Worm (Caenorhabditis elegans): Measurements from ENCODE around the gene trcs-1.

Gene trcs-1

DNA sequence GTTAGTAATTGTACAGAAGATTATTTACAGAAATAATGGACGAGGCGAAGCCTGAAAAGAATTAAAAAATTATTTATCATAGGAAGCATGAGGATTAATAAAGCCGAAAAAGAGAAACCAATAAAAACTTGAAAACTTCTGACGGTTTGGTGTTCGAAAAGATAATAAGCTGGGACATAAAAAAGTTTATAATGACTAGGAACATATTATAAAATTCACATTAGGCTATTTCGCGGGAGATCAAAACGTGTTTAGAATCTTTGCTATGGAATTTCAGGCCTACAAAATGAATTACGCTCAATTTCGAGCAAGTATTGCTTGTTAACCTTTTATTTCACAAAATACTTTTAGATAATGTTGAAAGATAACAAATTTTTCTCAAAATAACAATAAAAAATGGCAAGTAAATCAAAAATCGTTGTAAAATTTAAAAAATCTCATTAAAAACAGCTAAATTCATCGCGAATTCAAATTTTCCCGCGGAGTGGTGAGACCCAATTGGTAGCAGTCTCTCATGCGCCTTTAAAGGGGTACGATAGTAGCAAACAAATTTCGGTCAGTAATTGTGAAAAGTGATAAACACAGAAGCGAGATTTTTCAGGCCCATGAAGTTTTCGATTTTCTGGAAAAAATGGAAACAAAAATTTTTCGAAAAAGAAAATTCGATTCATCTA lies at the start of gene trcs-1:
Gene trcs-1 (minus strand): TSS at position 51 of the 674 bp plus-strand sequence.
- TF ChIP-seq ceh-16 (tag; optimal IDR thresholded peaks at IDR 0.05) = no peak
- TF ChIP-seq egl-27 (tag; optimal IDR thresholded peaks at IDR 0.05) = no peak
- no peak for TF ChIP-seq ztf-4 (tag; optimal IDR thresholded peaks at IDR 0.05)
- TF ChIP-seq zag-1 (tag; optimal IDR thresholded peaks at IDR 0.05) = no peak
- TF ChIP-seq ztf-1 (GFP tag; conservative IDR thresholded peaks at IDR 0.05) = no peak

DNA sequence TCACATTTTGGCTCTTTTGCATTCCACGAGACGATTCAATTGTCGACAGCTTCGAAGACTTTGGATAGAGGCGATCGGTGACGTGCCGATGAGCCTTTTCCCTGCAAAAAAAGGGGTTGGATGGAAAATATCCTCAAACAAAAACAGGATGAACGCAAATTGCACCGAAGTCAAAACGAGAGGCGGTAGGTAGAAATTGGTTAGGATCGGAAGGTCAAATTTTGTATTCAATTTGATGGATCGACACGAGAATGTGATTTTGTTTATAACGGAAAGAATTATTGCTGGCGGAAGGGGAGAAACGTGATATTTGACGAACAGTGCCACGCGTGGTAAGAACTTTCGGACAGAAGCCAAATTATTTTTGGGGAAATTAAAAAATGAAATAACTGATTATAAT lies 46.2 kb upstream of the trcs-1 start, which contains the start of gene mca-1:
Gene mca-1 (minus strand): TSS at position 101 of the 400 bp plus-strand sequence.
- TF ChIP-seq ztf-4 (tag; optimal IDR thresholded peaks at IDR 0.05) (no peak), ama-1 (optimal IDR thresholded peaks at IDR 0.05) (no peak), mbf-1 (tag; optimal IDR thresholded peaks at IDR 0.05) (no peak), sma-9 (GFP tag; optimal IDR thresholded peaks at IDR 0.05) (no peak), sma-9 (tag; optimal IDR thresholded peaks at IDR 0.05) (no peak), nhr-23 (tag; optimal IDR thresholded peaks at IDR 0.05) (no peak), nhr-237 (tag; optimal IDR thresholded peaks at IDR 0.05) (no peak)

- TF ChIP-seq nhr-237 (tag; optimal IDR thresholded peaks at IDR 0.05) (no peak), sma-3 (GFP tag; optimal IDR thresholded peaks at IDR 0.05) (peak; percentile 62), blmp-1 (tag; optimal IDR thresholded peaks at IDR 0.05; ENCODE audit: insufficient read depth) (peak; percentile 54)
Measured at ce11 chrIV:9633889-9634288, 45.3 kb upstream of the trcs-1 start.

ce11 chrIV:9632966-9633494 lies 44.4 kb upstream of the trcs-1 start:
- peak; percentile 4 for TF ChIP-seq nhr-25 (tag; optimal IDR thresholded peaks at IDR 0.05)
- TF ChIP-seq sma-3 (GFP tag; optimal IDR thresholded peaks at IDR 0.05) = peak; percentile 15
- peak; percentile 53 for TF ChIP-seq sma-9 (GFP tag; optimal IDR thresholded peaks at IDR 0.05)
- TF ChIP-seq sma-9 (tag; optimal IDR thresholded peaks at IDR 0.05) = no peak
- TF ChIP-seq mbf-1 (tag; optimal IDR thresholded peaks at IDR 0.05) = no peak

DNA sequence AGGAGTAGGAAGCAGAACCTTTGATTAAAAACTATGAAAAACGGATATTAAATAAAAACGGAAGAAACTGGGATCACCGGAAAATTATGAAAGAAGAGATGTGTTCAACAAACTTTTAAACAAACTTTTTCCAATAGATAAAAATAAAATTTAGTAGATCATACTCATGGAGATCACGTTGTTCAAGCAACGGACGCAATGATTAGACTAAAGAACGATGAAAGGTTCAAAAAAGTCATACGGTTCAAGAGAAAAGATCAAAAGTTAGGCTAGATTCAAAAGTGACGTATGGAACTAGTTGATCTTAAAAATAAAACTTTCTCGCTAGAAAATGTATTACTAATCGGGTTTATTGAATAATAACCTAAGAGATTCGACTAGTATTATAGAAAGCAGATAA lies 43.5 kb upstream of the trcs-1 start:
- TF ChIP-seq sma-9 (GFP tag; optimal IDR thresholded peaks at IDR 0.05) (peak; percentile 58), sma-9 (tag; optimal IDR thresholded peaks at IDR 0.05) (no peak), nhr-21 (tag; optimal IDR thresholded peaks at IDR 0.05) (peak; percentile 28), nhr-25 (tag; optimal IDR thresholded peaks at IDR 0.05) (no peak), blmp-1 (tag; optimal IDR thresholded peaks at IDR 0.05; ENCODE audit: insufficient read depth) (peak; percentile 40)

DNA sequence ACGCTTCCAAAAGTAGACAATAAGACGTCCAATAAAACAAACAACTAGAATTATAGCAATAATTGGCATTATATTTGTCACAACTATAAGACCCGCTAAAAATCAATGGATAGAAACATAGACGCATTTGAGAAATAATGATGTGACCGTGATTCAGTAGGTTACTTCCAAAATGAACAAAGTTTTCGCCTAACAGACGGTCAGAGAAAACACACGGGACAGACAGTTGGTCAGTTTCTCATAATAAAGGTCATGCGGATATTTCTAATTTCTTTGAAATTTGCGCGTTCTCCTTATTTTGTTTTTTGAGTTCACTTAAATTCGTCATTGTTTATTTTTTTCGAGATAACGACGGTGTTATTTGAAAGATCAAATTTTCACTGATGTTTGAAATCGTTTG lies 42.9 kb upstream of the trcs-1 start:
- TF ChIP-seq nhr-21 (tag; optimal IDR thresholded peaks at IDR 0.05) = no peak
- peak; percentile 2 for TF ChIP-seq sma-9 (GFP tag; optimal IDR thresholded peaks at IDR 0.05)
- TF ChIP-seq sma-9 (tag; optimal IDR thresholded peaks at IDR 0.05) = no peak

- TF ChIP-seq snpc-4 (tag; optimal IDR thresholded peaks at IDR 0.05) = no peak
- TF ChIP-seq blmp-1 (tag; optimal IDR thresholded peaks at IDR 0.05; ENCODE audit: insufficient read depth) = no peak
- no peak for TF ChIP-seq nhr-77 (tag; optimal IDR thresholded peaks at IDR 0.05)
- no peak for TF ChIP-seq Y55F3AM.14 (GFP tag; optimal IDR thresholded peaks at IDR 0.05)
- no peak for TF ChIP-seq dmd-4 (tag; optimal IDR thresholded peaks at IDR 0.05)
- TF ChIP-seq alr-1 (tag; optimal IDR thresholded peaks at IDR 0.05) = no peak
- TF ChIP-seq unc-62 (GFP tag; optimal IDR thresholded peaks at IDR 0.05) = no peak
- no peak for TF ChIP-seq lsy-2 (tag; optimal IDR thresholded peaks at IDR 0.05)
- no peak for TF ChIP-seq elt-1 (tag; optimal IDR thresholded peaks at IDR 0.05)
- no peak for TF ChIP-seq lin-39 (tag; optimal IDR thresholded peaks at IDR 0.05)
- TF ChIP-seq sma-9 (GFP tag; optimal IDR thresholded peaks at IDR 0.05) = no peak
- no peak for TF ChIP-seq sma-9 (tag; optimal IDR thresholded peaks at IDR 0.05)
- TF ChIP-seq fos-1 (tag; optimal IDR thresholded peaks at IDR 0.05) = no peak
Measured at ce11 chrIV:9627033-9627432, 38.4 kb upstream of the trcs-1 start.

DNA sequence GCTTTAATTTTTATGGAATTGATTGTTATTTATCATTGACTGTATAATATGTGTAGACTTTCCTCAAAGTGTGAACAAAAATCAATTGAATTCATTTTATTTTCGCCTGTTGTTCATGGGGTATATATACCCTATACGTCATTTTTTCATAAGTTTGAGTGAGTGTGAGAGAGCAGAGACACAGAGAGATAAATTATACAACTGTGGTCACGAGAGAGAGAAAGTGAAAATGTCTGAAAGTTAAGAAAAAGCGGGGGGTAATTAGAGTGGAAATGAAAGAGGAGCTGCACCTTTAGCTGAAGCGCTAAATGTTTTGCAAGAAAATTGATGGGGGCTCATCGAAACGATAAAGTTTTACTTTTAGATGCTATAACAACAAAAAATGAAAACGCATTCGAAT lies 37.2 kb upstream of the trcs-1 start:
- TF ChIP-seq sma-3 (GFP tag; optimal IDR thresholded peaks at IDR 0.05) (peak; percentile 2), lsy-2 (tag; optimal IDR thresholded peaks at IDR 0.05) (no peak), lin-11 (tag; optimal IDR thresholded peaks at IDR 0.05) (no peak), unc-62 (GFP tag; optimal IDR thresholded peaks at IDR 0.05) (no peak), sma-9 (GFP tag; optimal IDR thresholded peaks at IDR 0.05) (peak; percentile 8), sma-9 (tag; optimal IDR thresholded peaks at IDR 0.05) (no peak), crh-2 (tag; optimal IDR thresholded peaks at IDR 0.05) (peak; percentile 1), fos-1 (tag; optimal IDR thresholded peaks at IDR 0.05) (peak; percentile 18), blmp-1 (tag; optimal IDR thresholded peaks at IDR 0.05; ENCODE audit: insufficient read depth) (peak; percentile 69)

Measured in whole organism, L2 larva.